Worm (Caenorhabditis elegans) whole organism, L1 larva: Measurements from ENCODE around the gene rcs-1.
A peak's percentile ranks its signal among the peaks of the same experiment; 100 is the strongest.

Experiments
- C04F5.9 ChIP-seq: sonication (generic microtip); optimal IDR thresholded peaks from 2 replicates; lab custom pipeline; 2016; ENCODE audit warnings: missing genetic modification characterization, missing compliant biosample characterization
- F16B12.6 ChIP-seq: fragments of 150-350 bp; optimal IDR thresholded peaks from 2 replicates; lab custom pipeline; 2014; ENCODE audit warnings: missing biosample characterization, missing genetic modification characterization
- Y116A8C.19 ChIP-seq: sonication (generic microtip); optimal IDR thresholded peaks from 2 replicates; lab custom pipeline; 2016; ENCODE audit warnings: missing compliant biosample characterization, missing genetic modification characterization, borderline replicate concordance
- aha-1 ChIP-seq: fragments of 150-350 bp; optimal IDR thresholded peaks from 2 replicates; lab custom pipeline; 2014; ENCODE audit warnings: missing biosample characterization, missing genetic modification characterization
- aly-2 ChIP-seq: fragments of 150-350 bp; optimal IDR thresholded peaks from 2 replicates; lab custom pipeline; 2014; ENCODE audit warnings: missing biosample characterization, missing genetic modification characterization
- blmp-1 ChIP-seq: fragments of 150-350 bp; optimal IDR thresholded peaks from 2 replicates; lab custom pipeline; 2014; ENCODE audit warnings: missing biosample characterization, missing genetic modification characterization
- ceh-63 ChIP-seq: fragments of 200-800 bp; sonication (Bioruptor generic); optimal IDR thresholded peaks from 2 replicates; lab custom pipeline; 2018; ENCODE audit warnings: mild to moderate bottlenecking, missing genetic modification characterization, missing compliant biosample characterization
- ceh-8 ChIP-seq: fragments of 200-800 bp; sonication (Bioruptor generic); optimal IDR thresholded peaks from 2 replicates; lab custom pipeline; 2018; ENCODE audit warnings: mild to moderate bottlenecking, missing genetic modification characterization, moderate library complexity, missing compliant biosample characterization
- ces-1 ChIP-seq: fragments of 150-350 bp; optimal IDR thresholded peaks from 2 replicates; lab custom pipeline; 2014; ENCODE audit warnings: missing biosample characterization, missing genetic modification reagents, missing genetic modification characterization
- dsc-1 ChIP-seq: sonication (generic microtip); optimal IDR thresholded peaks from 2 replicates; lab custom pipeline; 2016; ENCODE audit warnings: mild to moderate bottlenecking, missing genetic modification characterization, missing compliant biosample characterization
- efl-3 ChIP-seq: fragments of 200-800 bp; sonication (Bioruptor generic); optimal IDR thresholded peaks from 2 replicates; lab custom pipeline; 2018; ENCODE audit warnings: mild to moderate bottlenecking, missing genetic modification characterization, missing compliant biosample characterization
- egl-13 ChIP-seq: sonication (generic microtip); optimal IDR thresholded peaks from 2 replicates; lab custom pipeline; 2016; ENCODE audit warnings: missing genotype, missing genetic modification reagents, missing genetic modification characterization, missing compliant biosample characterization
- elt-2 ChIP-seq: sonication (generic microtip); optimal IDR thresholded peaks from 2 replicates; lab custom pipeline; 2016; ENCODE audit warnings: missing genetic modification characterization, mild to moderate bottlenecking, inconsistent platforms, missing compliant biosample characterization, missing genetic modification reagents
- ets-5 ChIP-seq: fragments of 200-800 bp; sonication (Bioruptor generic); IDR thresholded peaks from 2 replicates; pipeline ENCODE4 v1.3.6; 2022; ENCODE audit warnings: missing genetic modification characterization, missing compliant biosample characterization
- fkh-4 ChIP-seq: sonication (generic microtip); optimal IDR thresholded peaks from 2 replicates; lab custom pipeline; 2016; ENCODE audit warnings: missing compliant biosample characterization, missing genetic modification characterization, borderline replicate concordance
- hlh-4 ChIP-seq: sonication (generic microtip); optimal IDR thresholded peaks from 2 replicates; lab custom pipeline; 2016; ENCODE audit warnings: mild to moderate bottlenecking, missing genetic modification characterization, missing compliant biosample characterization
- irx-1 ChIP-seq: sonication (generic microtip); optimal IDR thresholded peaks from 2 replicates; lab custom pipeline; 2016; ENCODE audit warnings: missing genetic modification characterization, missing compliant biosample characterization
- isw-1 ChIP-seq: fragments of 200-800 bp; sonication (Bioruptor generic); IDR thresholded peaks from 2 replicates; pipeline ENCODE4 v1.3.6; 2022; ENCODE audit warnings: missing genetic modification characterization, missing compliant biosample characterization
- lin-13 ChIP-seq: fragments of 150-350 bp; optimal IDR thresholded peaks from 2 replicates; lab custom pipeline; 2014; ENCODE audit warnings: missing biosample characterization, missing genetic modification reagents, missing genetic modification characterization
- lin-15B ChIP-seq: fragments of 150-350 bp; sonication (generic microtip); optimal IDR thresholded peaks from 3 replicates; lab custom pipeline; 2014; ENCODE audit warnings: missing biosample characterization, missing genetic modification characterization
- lin-35 ChIP-seq, 2 experiments: fragments of 150-350 bp; optimal IDR thresholded peaks; 2 replicates each; lab custom pipeline; 2014; ENCODE audit warnings: missing biosample characterization in 2 of 2, missing genetic modification characterization in 2 of 2, missing genetic modification reagents in 2 of 2
- lin-39 ChIP-seq: fragments of 150-350 bp; optimal IDR thresholded peaks from 2 replicates; lab custom pipeline; 2014; ENCODE audit warnings: missing biosample characterization, missing genetic modification reagents, missing genetic modification characterization
- lir-3 ChIP-seq: sonication (generic microtip); optimal IDR thresholded peaks from 2 replicates; lab custom pipeline; 2016; ENCODE audit warnings: mild to moderate bottlenecking, missing genetic modification characterization, moderate library complexity, missing compliant biosample characterization; ENCODE audit not compliant: poor library complexity
- lsy-2 ChIP-seq, 2 experiments: fragments of 150-350 bp; optimal IDR thresholded peaks; 2 replicates each; lab custom pipeline; 2014; ENCODE audit warnings: missing biosample characterization in 2 of 2, missing genetic modification characterization in 2 of 2
- mab-9 ChIP-seq: fragments of 200-800 bp; sonication (Bioruptor generic); IDR thresholded peaks from 2 replicates; pipeline ENCODE4 v1.3.6; 2022; ENCODE audit warnings: missing genetic modification reagents, missing genetic modification characterization, missing compliant biosample characterization
- mef-2 ChIP-seq: fragments of 150-350 bp; optimal IDR thresholded peaks from 2 replicates; lab custom pipeline; 2014; ENCODE audit warnings: missing biosample characterization, missing genetic modification characterization
- nhr-12 ChIP-seq: sonication (generic microtip); optimal IDR thresholded peaks from 2 replicates; lab custom pipeline; 2017; ENCODE audit warnings: missing biosample characterization, missing genetic modification characterization
- nhr-19 ChIP-seq: fragments of 200-800 bp; sonication (Bioruptor generic); conservative IDR thresholded peaks from 2 replicates; pipeline ENCODE4 v1.3.6; 2022; ENCODE audit warnings: missing genetic modification characterization, missing compliant biosample characterization
- nhr-20 ChIP-seq: sonication (generic microtip); optimal IDR thresholded peaks from 2 replicates; lab custom pipeline; 2016; ENCODE audit warnings: mild to moderate bottlenecking, missing genetic modification characterization, missing compliant biosample characterization
- nhr-71 ChIP-seq: sonication (generic microtip); optimal IDR thresholded peaks from 2 replicates; lab custom pipeline; 2016; ENCODE audit warnings: mild to moderate bottlenecking, missing genetic modification characterization, moderate library complexity, missing compliant biosample characterization
- nhr-77 ChIP-seq: fragments of 150-350 bp; optimal IDR thresholded peaks from 2 replicates; lab custom pipeline; 2014; ENCODE audit warnings: missing biosample characterization, missing genetic modification characterization
- pax-3 ChIP-seq: fragments of 200-800 bp; sonication (Bioruptor generic); optimal IDR thresholded peaks from 2 replicates; lab custom pipeline; 2018; ENCODE audit warnings: mild to moderate bottlenecking, missing genetic modification characterization, moderate library complexity, missing compliant biosample characterization
- rnt-1 ChIP-seq: sonication (generic microtip); optimal IDR thresholded peaks from 2 replicates; lab custom pipeline; 2016; ENCODE audit warnings: mild to moderate bottlenecking, missing genetic modification characterization, moderate library complexity, missing compliant biosample characterization
- snpc-4 ChIP-seq: fragments of 150-350 bp; optimal IDR thresholded peaks from 2 replicates; lab custom pipeline; 2014; ENCODE audit warnings: missing biosample characterization, missing genetic modification characterization
- snu-23 ChIP-seq: sonication (generic microtip); optimal IDR thresholded peaks from 2 replicates; lab custom pipeline; 2016; ENCODE audit warnings: missing genetic modification characterization, missing compliant biosample characterization
- sox-4 ChIP-seq: sonication (generic microtip); optimal IDR thresholded peaks from 2 replicates; lab custom pipeline; 2016; ENCODE audit warnings: missing genetic modification characterization, missing compliant biosample characterization
- sptf-1 ChIP-seq: fragments of 150-350 bp; optimal IDR thresholded peaks from 2 replicates; lab custom pipeline; 2014; ENCODE audit warnings: missing biosample characterization, missing genetic modification characterization
- sup-37 ChIP-seq: fragments of 200-800 bp; sonication (Bioruptor generic); optimal IDR thresholded peaks from 2 replicates; lab custom pipeline; 2018; ENCODE audit warnings: mild to moderate bottlenecking, missing genetic modification characterization, missing compliant biosample characterization
- tbx-2 ChIP-seq: sonication (generic microtip); optimal IDR thresholded peaks from 2 replicates; lab custom pipeline; 2016; ENCODE audit warnings: missing genetic modification characterization, missing compliant biosample characterization
- unc-62 ChIP-seq: fragments of 150-350 bp; optimal IDR thresholded peaks from 2 replicates; lab custom pipeline; 2014; ENCODE audit warnings: missing biosample characterization, missing genetic modification reagents, missing genetic modification characterization
- vab-15 ChIP-seq: sonication (generic microtip); optimal IDR thresholded peaks from 2 replicates; lab custom pipeline; 2017; ENCODE audit warnings: missing genotype, mild to moderate bottlenecking, missing genetic modification characterization, missing compliant biosample characterization
- zag-1 ChIP-seq: fragments of 150-350 bp; optimal IDR thresholded peaks from 2 replicates; lab custom pipeline; 2014; ENCODE audit warnings: missing biosample characterization, missing genetic modification characterization
- zip-4 ChIP-seq: fragments of 200-800 bp; sonication (Bioruptor generic); optimal IDR thresholded peaks from 2 replicates; lab custom pipeline; 2018; ENCODE audit warnings: mild to moderate bottlenecking, missing genetic modification characterization, moderate library complexity, missing compliant biosample characterization
- ztf-11 ChIP-seq, 2 experiments: sonication (generic microtip); optimal IDR thresholded peaks; 2 replicates each; lab custom pipeline; 2016 to 2017; ENCODE audit warnings: missing genetic modification characterization in 2 of 2, missing biosample characterization in 1 of 2, missing compliant biosample characterization in 1 of 2

rcs-1 gene

ce11 chrX:8846447-8847237 lies 18.3 kb upstream of the rcs-1 start, which contains the start of gene C28G1.10:
C28G1.10 (plus strand) TSS chrX:8847122.
- TF ChIP-seq lin-13 (GFP tag; lab: Kevin White, UChicago): no peak
- TF ChIP-seq aly-2 (tag; lab: Kevin White, UChicago): no peak
- TF ChIP-seq rnt-1: no peak
- no peak for TF ChIP-seq egl-13 (tag; lab: Kevin White, UChicago)
- no peak for TF ChIP-seq F16B12.6 (tag; lab: Kevin White, UChicago)
- no peak for TF ChIP-seq lin-39 (tag; lab: Kevin White, UChicago)
- no peak for TF ChIP-seq Y116A8C.19 (tag; lab: Kevin White, UChicago)
- no peak for TF ChIP-seq irx-1 (tag; lab: Kevin White, UChicago)
- no peak for TF ChIP-seq nhr-20 (tag; lab: Kevin White, UChicago)
- peak in 1 of 2 experiments; percentile 17 for TF ChIP-seq lin-35 (GFP tag; optimal IDR thresholded peaks at IDR 0.05; lab: Kevin White, UChicago)
- no peak for TF ChIP-seq ces-1 (GFP tag; lab: Kevin White, UChicago)
- no peak for TF ChIP-seq hlh-4 (tag; lab: Kevin White, UChicago)
- TF ChIP-seq nhr-71 (tag; lab: Kevin White, UChicago): no peak
- peak; percentile 76 for TF ChIP-seq elt-2 (tag; lab: Kevin White, UChicago)
- no peak for TF ChIP-seq nhr-19
- TF ChIP-seq, all 84 proteins: peak for 2

ce11 chrX:8843988-8844387 lies 15.6 kb upstream of the rcs-1 start, which contains the start of gene ubc-23:
ubc-23 (plus strand) TSS chrX:8844288.
- TF ChIP-seq dsc-1 (no peak), unc-62 (GFP tag; lab: Kevin White, UChicago) (no peak), mef-2 (no peak), fkh-4 (tag; lab: Kevin White, UChicago) (no peak), nhr-12 (no peak), tbx-2 (tag; lab: Kevin White, UChicago) (no peak), snpc-4 (tag; lab: Kevin White, UChicago) (no peak), lin-15B (tag; lab: Kevin White, UChicago) (no peak), blmp-1 (no peak), hlh-4 (tag; lab: Kevin White, UChicago) (no peak), zag-1 (tag; lab: Kevin White, UChicago) (no peak)

- TF ChIP-seq fkh-4 (tag; lab: Kevin White, UChicago): no peak
- no peak for TF ChIP-seq egl-13 (tag; lab: Kevin White, UChicago)
- TF ChIP-seq zag-1 (tag; lab: Kevin White, UChicago): no peak
Measured at ce11 chrX:8838176-8838575, 9.8 kb upstream of the rcs-1 start.

DNA sequence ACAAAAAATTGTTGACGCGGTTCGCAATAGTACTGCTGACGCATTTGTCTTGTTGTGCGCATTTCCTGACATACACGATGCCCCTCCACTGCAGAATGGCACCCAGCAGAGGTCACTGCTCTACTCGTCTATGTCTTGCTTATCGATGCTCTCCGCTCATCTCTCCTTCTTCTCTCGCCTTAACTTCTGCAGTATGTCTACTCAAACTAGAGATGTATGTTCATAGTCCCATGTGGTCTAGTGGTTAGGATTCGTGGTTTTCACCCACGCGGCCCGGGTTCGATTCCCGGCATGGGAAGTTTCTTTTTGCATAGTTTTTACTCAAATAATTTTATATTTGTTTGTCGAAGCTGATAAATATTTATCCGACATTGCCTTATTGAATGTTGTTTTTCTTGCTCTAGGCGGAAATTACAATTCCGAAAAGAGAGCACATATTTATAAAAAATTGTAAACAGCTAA lies 7.6 kb upstream of the rcs-1 start, which contains the start of gene C28G1.2:
TSS of gene C28G1.2 (plus strand) at position 130 of the 462 bp plus-strand sequence.
- peak; percentile 80 for TF ChIP-seq efl-3 (GFP tag; lab: Kevin White, UChicago)
- TF ChIP-seq ceh-8: peak; percentile 92
- TF ChIP-seq irx-1 (tag; lab: Kevin White, UChicago): peak; percentile 93
- TF ChIP-seq F16B12.6 (tag; lab: Kevin White, UChicago): peak; percentile 47
- peak; percentile 78 for TF ChIP-seq pax-3
- TF ChIP-seq mab-9 (GFP tag; lab: Robert Waterston, UW): peak; percentile 87
- TF ChIP-seq zip-4: peak; percentile 78
- TF ChIP-seq snu-23: peak; percentile 98
- TF ChIP-seq sup-37 (GFP tag; lab: Kevin White, UChicago): peak; percentile 82
- TF ChIP-seq ets-5 (GFP tag; lab: Robert Waterston, UW): no peak
- TF ChIP-seq vab-15 (tag; lab: Kevin White, UChicago): peak; percentile 7
- peak; percentile 90 for TF ChIP-seq rnt-1
- peak in 1 of 2 experiments; percentile 76 for TF ChIP-seq ztf-11 (tag; optimal IDR thresholded peaks at IDR 0.05; lab: Kevin White, UChicago)
- TF ChIP-seq aha-1: peak; percentile 63
- peak; percentile 93 for TF ChIP-seq tbx-2 (tag; lab: Kevin White, UChicago)
- no peak for TF ChIP-seq ces-1 (GFP tag; lab: Kevin White, UChicago)
- TF ChIP-seq ceh-63 (GFP tag; lab: Kevin White, UChicago): peak; percentile 61
- peak; percentile 44 for TF ChIP-seq elt-2 (tag; lab: Kevin White, UChicago)
- no peak for TF ChIP-seq sptf-1
- peak; percentile 86 for TF ChIP-seq nhr-77 (tag; lab: Kevin White, UChicago)
- peak; percentile 91 for TF ChIP-seq lir-3 (tag; lab: Kevin White, UChicago)
- TF ChIP-seq sox-4 (tag; lab: Kevin White, UChicago): peak; percentile 92
- TF ChIP-seq C04F5.9 (tag; lab: Kevin White, UChicago): peak; percentile 69
- TF ChIP-seq lsy-2 (tag; optimal IDR thresholded peaks at IDR 0.05; lab: Kevin White, UChicago): peak; percentile 83 to 91
- peak; percentile 83 for TF ChIP-seq isw-1 (GFP tag; lab: Robert Waterston, UW)
